Worm (Caenorhabditis elegans) whole organism, late embryonic: ENCODE measurements around the gene C06C3.12.

Experiments
- F13H6.1 ChIP-seq: sonication (generic microtip); optimal IDR thresholded peaks from 2 replicates; lab custom pipeline; 2016; ENCODE audit warnings: missing genetic modification characterization, missing compliant biosample characterization
- ama-1 ChIP-seq: fragments of 150-350 bp; optimal IDR thresholded peaks from 2 replicates; lab custom pipeline; 2014
- ceh-18 ChIP-seq: sonication (generic microtip); optimal IDR thresholded peaks from 2 replicates; lab custom pipeline; 2016; ENCODE audit warnings: missing genetic modification characterization, missing compliant biosample characterization
- elt-4 ChIP-seq: sonication (generic microtip); optimal IDR thresholded peaks from 2 replicates; lab custom pipeline; 2016; ENCODE audit warnings: missing genetic modification characterization, missing compliant biosample characterization
- eyg-1 ChIP-seq: sonication (generic microtip); optimal IDR thresholded peaks from 2 replicates; lab custom pipeline; 2016; ENCODE audit warnings: missing genotype, missing genetic modification characterization, missing compliant biosample characterization
- fkh-10 ChIP-seq: fragments of 150-350 bp; optimal IDR thresholded peaks from 2 replicates; lab custom pipeline; 2014; ENCODE audit warnings: missing biosample characterization, missing genetic modification reagents, missing genetic modification characterization
- hlh-30 ChIP-seq: sonication (generic microtip); optimal IDR thresholded peaks from 2 replicates; lab custom pipeline; 2017; ENCODE audit warnings: antibody characterized with exemption, missing genetic modification characterization, missing compliant biosample characterization; ENCODE audit not compliant: insufficient read depth
- nhr-11 ChIP-seq: fragments of 150-350 bp; optimal IDR thresholded peaks from 2 replicates; lab custom pipeline; 2014; ENCODE audit warnings: missing biosample characterization, missing genetic modification characterization
- tbx-2 ChIP-seq: sonication (generic microtip); optimal IDR thresholded peaks from 2 replicates; lab custom pipeline; 2016; ENCODE audit warnings: missing genetic modification characterization, missing compliant biosample characterization
- unc-55 ChIP-seq: sonication (generic microtip); optimal IDR thresholded peaks from 2 replicates; lab custom pipeline; 2017; ENCODE audit warnings: missing biosample characterization, missing genetic modification reagents, missing genetic modification characterization

- TF ChIP-seq eyg-1 (tag; lab: Kevin White, UChicago) (no peak), fkh-10 (GFP tag; lab: Kevin White, UChicago) (no peak), ceh-18 (tag; lab: Kevin White, UChicago) (no peak), unc-55 (GFP tag; lab: Kevin White, UChicago) (no peak), ama-1 (lab: Kevin White, UChicago) (no peak), tbx-2 (no peak), F13H6.1 (tag; lab: Kevin White, UChicago) (no peak), nhr-11 (tag; lab: Kevin White, UChicago) (no peak), hlh-30 (no peak), elt-4 (tag; lab: Kevin White, UChicago) (no peak)
Observed at ce11 chrII:9398370-9398901, 23.5 kb downstream of the C06C3.12 start, which contains the start of the genes Y51B9A.14 and Y51B9A.8.
